Fruit fly (Drosophila melanogaster) whole organism, embryonic: Measurements from ENCODE around the gene Ostgamma.

Source experiments
- Atf3 ChIP-seq: fragments of 200-800 bp; sonication (Bioruptor generic); optimal IDR thresholded peaks from 3 replicates; lab custom pipeline; 2016; ENCODE audit warnings: missing biosample characterization, missing genetic modification characterization
- B-H2 ChIP-seq: fragments of 200-800 bp; sonication (Bioruptor generic); optimal IDR thresholded peaks from 2 replicates; lab custom pipeline; 2018; ENCODE audit warnings: missing biosample characterization, mild to moderate bottlenecking, missing genetic modification characterization
- BtbVII ChIP-seq: fragments of 200-800 bp; sonication (Bioruptor generic); optimal IDR thresholded peaks from 3 replicates; lab custom pipeline; 2017; ENCODE audit warnings: missing biosample characterization, mild to moderate bottlenecking, missing genetic modification characterization
- CG1024 ChIP-seq: fragments of 200-800 bp; sonication (Bioruptor generic); IDR thresholded peaks from 2 replicates; pipeline ENCODE4 v1.3.6; 2022; ENCODE audit warnings: missing biosample characterization, missing genetic modification characterization
- CG11723 ChIP-seq: fragments of 200-800 bp; sonication (Bioruptor generic); optimal IDR thresholded peaks from 2 replicates; lab custom pipeline; 2017; ENCODE audit warnings: missing biosample characterization, mild to moderate bottlenecking, missing genetic modification characterization
- CG12104 ChIP-seq: fragments of 200-800 bp; sonication (Bioruptor generic); optimal IDR thresholded peaks from 3 replicates; lab custom pipeline; 2016; ENCODE audit warnings: missing biosample characterization, missing genetic modification characterization
- CG12769 ChIP-seq: fragments of 200-800 bp; sonication (Bioruptor generic); optimal IDR thresholded peaks from 2 replicates; lab custom pipeline; 2019; ENCODE audit warnings: missing biosample characterization, mild to moderate bottlenecking, missing genetic modification characterization, moderate library complexity
- CG14710 ChIP-seq: fragments of 200-800 bp; sonication (Bioruptor generic); optimal IDR thresholded peaks from 3 replicates; lab custom pipeline; 2019; ENCODE audit warnings: missing biosample characterization, mild to moderate bottlenecking, missing genetic modification characterization, moderate library complexity
- CG17385 ChIP-seq: fragments of 200-800 bp; sonication (Bioruptor generic); optimal IDR thresholded peaks from 3 replicates; lab custom pipeline; 2018; ENCODE audit warnings: missing biosample characterization, mild to moderate bottlenecking, missing genetic modification characterization
- CG17802 ChIP-seq: fragments of 200-800 bp; sonication (Bioruptor generic); optimal IDR thresholded peaks from 2 replicates; lab custom pipeline; 2018; ENCODE audit warnings: missing biosample characterization, mild to moderate bottlenecking, missing genetic modification characterization, moderate library complexity
- CG18262 ChIP-seq: fragments of 200-800 bp; optimal IDR thresholded peaks from 3 replicates; lab custom pipeline; 2019; ENCODE audit warnings: missing biosample characterization, mild to moderate bottlenecking, missing genetic modification characterization, moderate library complexity
- CG2129 ChIP-seq: fragments of 200-800 bp; sonication (Bioruptor generic); IDR thresholded peaks from 2 replicates; pipeline ENCODE4 v1.3.6; 2022; ENCODE audit warnings: missing biosample characterization, missing genetic modification characterization; ENCODE audit not compliant: partially characterized antibody
- CG30020 ChIP-seq: fragments of 200-800 bp; optimal IDR thresholded peaks from 2 replicates; lab custom pipeline; 2019; ENCODE audit warnings: missing biosample characterization, mild to moderate bottlenecking, missing genetic modification characterization, moderate library complexity
- CG3163 ChIP-seq: fragments of 200-800 bp; sonication (Bioruptor generic); optimal IDR thresholded peaks from 3 replicates; lab custom pipeline; 2016; ENCODE audit warnings: missing biosample characterization, missing genetic modification characterization
- CG34376 ChIP-seq: fragments of 200-800 bp; sonication (Bioruptor generic); optimal IDR thresholded peaks from 2 replicates; lab custom pipeline; 2018; ENCODE audit warnings: missing biosample characterization, mild to moderate bottlenecking, missing genetic modification characterization
- CG3726 ChIP-seq: fragments of 200-800 bp; sonication (Bioruptor generic); IDR thresholded peaks from 3 replicates; pipeline ENCODE4, ENCODE4 v1.3.6; 2022; ENCODE audit warnings: missing biosample characterization, missing genetic modification characterization
- CG4282 ChIP-seq: fragments of 200-800 bp; sonication (Bioruptor generic); optimal IDR thresholded peaks from 2 replicates; lab custom pipeline; 2016; ENCODE audit warnings: missing biosample characterization, missing genetic modification characterization
- CG5180 ChIP-seq: fragments of 200-800 bp; sonication (Bioruptor generic); optimal IDR thresholded peaks from 3 replicates; lab custom pipeline; 2017; ENCODE audit warnings: missing biosample characterization, missing genetic modification characterization, mild to moderate bottlenecking, moderate library complexity, missing genetic modification reagents
- CG7839 ChIP-seq: fragments of 200-800 bp; sonication (Bioruptor generic); optimal IDR thresholded peaks from 3 replicates; lab custom pipeline; 2018; ENCODE audit warnings: missing biosample characterization, mild to moderate bottlenecking, missing genetic modification characterization, moderate library complexity
- CG9609 ChIP-seq: fragments of 200-800 bp; sonication (Bioruptor generic); optimal IDR thresholded peaks from 3 replicates; lab custom pipeline; 2016; ENCODE audit warnings: missing biosample characterization, missing genetic modification characterization
- CkIIα-i1 ChIP-seq: fragments of 200-800 bp; sonication (Bioruptor generic); IDR thresholded peaks from 2 replicates; pipeline ENCODE4 v1.3.6; 2022; ENCODE audit warnings: missing biosample characterization, missing genetic modification characterization
- Dref ChIP-seq: fragments of 200-800 bp; sonication (Bioruptor generic); IDR thresholded peaks from 2 replicates; pipeline ENCODE4 v1.3.6; 2022; ENCODE audit warnings: missing biosample characterization, missing genetic modification characterization
- HLH4C ChIP-seq: fragments of 200-800 bp; sonication (Bioruptor generic); IDR thresholded peaks from 3 replicates; pipeline ENCODE4 v1.3.6; 2022; ENCODE audit warnings: missing biosample characterization, missing genetic modification characterization; ENCODE audit not compliant: partially characterized antibody
- HLHmδ ChIP-seq: fragments of 200-800 bp; sonication (Bioruptor generic); optimal IDR thresholded peaks from 2 replicates; lab custom pipeline; 2018; ENCODE audit warnings: missing biosample characterization, mild to moderate bottlenecking, missing genetic modification characterization, moderate library complexity
- HmgD ChIP-seq: fragments of 200-800 bp; sonication (Bioruptor generic); optimal IDR thresholded peaks from 3 replicates; lab custom pipeline; 2016; ENCODE audit warnings: missing biosample characterization, missing genetic modification characterization
- Hmr ChIP-seq: fragments of 200-800 bp; sonication (Bioruptor generic); optimal IDR thresholded peaks from 3 replicates; lab custom pipeline; 2017; ENCODE audit warnings: mild to moderate bottlenecking, missing biosample characterization, missing genetic modification reagents, missing genetic modification characterization
- Jarid2 ChIP-seq: fragments of 200-800 bp; sonication (Bioruptor generic); optimal IDR thresholded peaks from 3 replicates; lab custom pipeline; 2017; ENCODE audit warnings: mild to moderate bottlenecking, missing biosample characterization, missing genetic modification reagents, missing genetic modification characterization
- Lhr ChIP-seq: fragments of 200-800 bp; sonication (Bioruptor generic); optimal IDR thresholded peaks from 3 replicates; lab custom pipeline; 2017; ENCODE audit warnings: mild to moderate bottlenecking, missing biosample characterization, missing genetic modification reagents, missing genetic modification characterization
- Lim3 ChIP-seq: fragments of 200-800 bp; sonication (Bioruptor generic); IDR thresholded peaks from 2 replicates; pipeline ENCODE4 v1.3.6; 2022; ENCODE audit warnings: missing biosample characterization, missing genetic modification characterization
- MTF-1 ChIP-seq: fragments of 200-800 bp; sonication (Bioruptor generic); optimal IDR thresholded peaks from 2 replicates; lab custom pipeline; 2018; ENCODE audit warnings: missing biosample characterization, mild to moderate bottlenecking, missing genetic modification characterization, borderline replicate concordance
- Myb ChIP-seq: fragments of 200-800 bp; sonication (Bioruptor generic); optimal IDR thresholded peaks from 2 replicates; lab custom pipeline; 2016; ENCODE audit warnings: missing biosample characterization, missing genetic modification characterization
- Rx ChIP-seq: fragments of 200-800 bp; sonication (Bioruptor generic); IDR thresholded peaks from 2 replicates; pipeline ENCODE4 v1.3.6; 2022; ENCODE audit warnings: missing biosample characterization, missing genetic modification characterization
- bsh ChIP-seq, 2 experiments: fragments of 200-800 bp; sonication (Bioruptor generic); optimal IDR thresholded peaks; 2 replicates each; lab custom pipeline; 2017 to 2018; ENCODE audit warnings: mild to moderate bottlenecking in 2 of 2, missing biosample characterization in 2 of 2, missing genetic modification characterization in 2 of 2, moderate library complexity in 1 of 2
- btn ChIP-seq: fragments of 200-800 bp; sonication (Bioruptor generic); optimal IDR thresholded peaks from 2 replicates; lab custom pipeline; 2016; ENCODE audit warnings: missing biosample characterization, missing genetic modification characterization
- cato ChIP-seq: fragments of 200-800 bp; sonication (Bioruptor generic); optimal IDR thresholded peaks from 2 replicates; lab custom pipeline; 2016; ENCODE audit warnings: missing biosample characterization, missing genetic modification characterization, borderline replicate concordance
- chif ChIP-seq, 2 experiments: fragments of 200-800 bp; sonication (Bioruptor generic); optimal IDR thresholded peaks; 3 replicates each; lab custom pipeline; 2016; ENCODE audit warnings: missing biosample characterization in 2 of 2, missing genetic modification characterization in 2 of 2
- crol ChIP-seq: fragments of 200-800 bp; sonication (Bioruptor generic); IDR thresholded peaks from 2 replicates; pipeline ENCODE4 v1.3.6; 2022; ENCODE audit warnings: missing biosample characterization, missing genetic modification characterization
- fd96Cb ChIP-seq: fragments of 200-800 bp; sonication (Bioruptor generic); optimal IDR thresholded peaks from 2 replicates; lab custom pipeline; 2018; ENCODE audit warnings: missing biosample characterization, mild to moderate bottlenecking, missing genetic modification characterization, moderate library complexity
- gcm ChIP-seq: fragments of 200-800 bp; sonication (Bioruptor generic); optimal IDR thresholded peaks from 2 replicates; lab custom pipeline; 2019; ENCODE audit warnings: missing biosample characterization, mild to moderate bottlenecking, missing genetic modification characterization, moderate library complexity
- nom ChIP-seq: fragments of 200-800 bp; sonication (Bioruptor generic); optimal IDR thresholded peaks from 2 replicates; lab custom pipeline; 2017; ENCODE audit warnings: missing biosample characterization, missing genetic modification characterization, mild to moderate bottlenecking, moderate library complexity, missing genetic modification reagents
- sd ChIP-seq: fragments of 200-800 bp; sonication (Bioruptor generic); optimal IDR thresholded peaks from 3 replicates; lab custom pipeline; 2018; ENCODE audit warnings: missing biosample characterization, mild to moderate bottlenecking, missing genetic modification characterization, moderate library complexity
- slou ChIP-seq: fragments of 200-800 bp; sonication (Bioruptor generic); optimal IDR thresholded peaks from 3 replicates; lab custom pipeline; 2016; ENCODE audit warnings: missing biosample characterization, missing genetic modification characterization
- sna ChIP-seq: fragments of 200-800 bp; sonication (Bioruptor generic); IDR thresholded peaks from 2 replicates; pipeline ENCODE4 v1.3.6; 2022; ENCODE audit warnings: missing biosample characterization, missing genetic modification characterization; ENCODE audit not compliant: partially characterized antibody
- sob ChIP-seq: fragments of 200-800 bp; sonication (Bioruptor generic); IDR thresholded peaks from 2 replicates; pipeline ENCODE4 v1.3.6; 2022; ENCODE audit warnings: missing biosample characterization, missing genetic modification characterization
- sr ChIP-seq: fragments of 200-800 bp; sonication (Bioruptor generic); IDR thresholded peaks from 3 replicates; pipeline ENCODE4 v1.3.6; 2022; ENCODE audit warnings: missing biosample characterization, missing genetic modification characterization
- sug ChIP-seq: fragments of 200-800 bp; optimal IDR thresholded peaks from 2 replicates; lab custom pipeline; 2019; ENCODE audit warnings: missing biosample characterization, mild to moderate bottlenecking, missing genetic modification characterization, moderate library complexity
- tna ChIP-seq: fragments of 200-800 bp; sonication (Bioruptor generic); IDR thresholded peaks from 2 replicates; pipeline ENCODE4 v1.3.6; 2022; ENCODE audit warnings: missing biosample characterization, missing genetic modification characterization; ENCODE audit not compliant: partially characterized antibody
- twi ChIP-seq: fragments of 200-800 bp; optimal IDR thresholded peaks from 2 replicates; lab custom pipeline; 2019; ENCODE audit warnings: missing biosample characterization, mild to moderate bottlenecking, missing genetic modification characterization, moderate library complexity
- wor ChIP-seq: fragments of 200-800 bp; sonication (Bioruptor generic); IDR thresholded peaks from 2 replicates; pipeline ENCODE4 v1.3.6; 2022; ENCODE audit warnings: missing biosample characterization, missing genetic modification characterization

Gene Ostgamma

dm6 chr2L:8350560-8351171 is 42.7 kb upstream of the Ostgamma start (continued):
- TF ChIP-seq CG3726: no peak
- no peak for TF ChIP-seq CG9609 (GFP tag; lab: Kevin White, UChicago)
- no peak for TF ChIP-seq sna
- TF ChIP-seq Rx (GFP tag; lab: Robert Waterston, UW): no peak
- no peak for TF ChIP-seq CG18262 (tag; lab: Kevin White, UChicago)
- TF ChIP-seq sd (tag; lab: Kevin White, UChicago): peak; percentile 95
- TF ChIP-seq Jarid2 (GFP tag; lab: Kevin White, UChicago): peak; percentile 19
- TF ChIP-seq Atf3 (GFP tag; lab: Kevin White, UChicago): no peak
- no peak for TF ChIP-seq twi
- TF ChIP-seq HLHmδ (GFP tag; lab: Kevin White, UChicago): no peak
- TF ChIP-seq btn: no peak
- TF ChIP-seq B-H2 (GFP tag; lab: Kevin White, UChicago): peak; percentile 49
- TF ChIP-seq CG12769 (tag; lab: Kevin White, UChicago): peak; percentile 65
- TF ChIP-seq CG1024 (GFP tag; lab: Robert Waterston, UW): no peak
- TF ChIP-seq MTF-1 (GFP tag; lab: Kevin White, UChicago): peak; percentile 41
- TF ChIP-seq wor (GFP tag; lab: Robert Waterston, UW): no peak
- TF ChIP-seq CG17385 (GFP tag; lab: Kevin White, UChicago): peak; percentile 55
- peak; percentile 57 for TF ChIP-seq BtbVII
- TF ChIP-seq CG34376: peak; percentile 57
- peak; percentile 74 for TF ChIP-seq Hmr (GFP tag; lab: Kevin White, UChicago)
- no peak for TF ChIP-seq HmgD (GFP tag; lab: Kevin White, UChicago)
- no peak for TF ChIP-seq Lhr (GFP tag; lab: Kevin White, UChicago)
- no peak for TF ChIP-seq Myb (GFP tag; lab: Kevin White, UChicago)
- TF ChIP-seq cato (GFP tag; lab: Kevin White, UChicago): no peak
- TF ChIP-seq CG11723: no peak
- TF ChIP-seq CG4282 (GFP tag; lab: Kevin White, UChicago): no peak
- TF ChIP-seq Lim3 (GFP tag; lab: Robert Waterston, UW): no peak
- TF ChIP-seq CkIIα-i1 (GFP tag; lab: Robert Waterston, UW): no peak
- no peak for TF ChIP-seq HLH4C
- TF ChIP-seq CG5180 (GFP tag; lab: Kevin White, UChicago): peak; percentile 35
- TF ChIP-seq chif (GFP tag; optimal IDR thresholded peaks at IDR 0.05; lab: Kevin White, UChicago): peak in 1 of 2 experiments; percentile 11
- no peak for TF ChIP-seq nom (GFP tag; lab: Kevin White, UChicago)
- TF ChIP-seq fd96Cb (tag; lab: Kevin White, UChicago): no peak
- TF ChIP-seq CG7839 (tag; lab: Kevin White, UChicago): peak; percentile 27
- peak; percentile 55; the same call in 1 of the 2 replicates for TF ChIP-seq sob (GFP tag; lab: Robert Waterston, UW)
- TF ChIP-seq gcm (GFP tag; lab: Kevin White, UChicago): peak; percentile 14
- no peak for TF ChIP-seq CG2129
- no peak for TF ChIP-seq CG17802
- no peak for TF ChIP-seq CG30020
- no peak for TF ChIP-seq sr (GFP tag; lab: Robert Waterston, UW)
- no peak for TF ChIP-seq Dref (GFP tag; lab: Robert Waterston, UW)
- TF ChIP-seq CG14710 (tag; lab: Kevin White, UChicago): no peak
- no peak for TF ChIP-seq bsh (GFP tag; optimal IDR thresholded peaks at IDR 0.05; lab: Kevin White, UChicago)
- TF ChIP-seq crol: no peak
- TF ChIP-seq tna (GFP tag; lab: Robert Waterston, UW): no peak
- TF ChIP-seq CG12104 (GFP tag; lab: Kevin White, UChicago): no peak
- no peak for TF ChIP-seq CG3163
- TF ChIP-seq slou (GFP tag; lab: Kevin White, UChicago): no peak
- peak; percentile 46 for TF ChIP-seq sug (tag; lab: Kevin White, UChicago)
